Worm (Caenorhabditis elegans): Measurements from ENCODE around the gene F48G7.12.
A peak's percentile ranks its signal among the peaks of the same experiment; 100 is the strongest.
"Not testable (repeated sequence)": the region's sequence is repeated elsewhere in the genome, so short reads cannot be mapped to it uniquely, and the experiment has no call there.

F48G7.12 gene

DNA sequence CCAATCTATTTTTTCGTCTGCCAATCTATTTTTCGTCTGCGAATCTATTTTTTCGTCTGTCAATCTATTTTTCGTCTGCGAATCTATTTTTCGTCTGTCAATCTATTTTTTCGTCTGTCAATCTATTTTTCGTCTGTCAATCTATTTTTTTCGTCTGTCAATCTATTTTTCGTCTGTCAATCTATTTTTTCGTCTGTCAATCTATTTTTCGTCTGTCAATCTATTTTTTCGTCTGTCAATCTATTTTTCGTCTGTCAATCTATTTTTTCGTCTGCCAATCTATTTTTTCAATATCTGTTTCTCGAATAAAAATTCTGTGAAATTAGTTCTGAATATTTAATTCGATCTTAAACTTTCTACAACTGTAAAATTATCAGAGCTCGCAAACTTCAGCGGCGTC, 12.1 kb upstream of the F48G7.12 start:
- TF ChIP-seq unc-3 (GFP tag; conservative IDR thresholded peaks at IDR 0.05) = 0 out of 2 replicates have a peak, but pooled peaks have one; percentile 49
- not testable (repeated sequence) for TF ChIP-seq unc-3 (tag; optimal IDR thresholded peaks at IDR 0.05)

DNA sequence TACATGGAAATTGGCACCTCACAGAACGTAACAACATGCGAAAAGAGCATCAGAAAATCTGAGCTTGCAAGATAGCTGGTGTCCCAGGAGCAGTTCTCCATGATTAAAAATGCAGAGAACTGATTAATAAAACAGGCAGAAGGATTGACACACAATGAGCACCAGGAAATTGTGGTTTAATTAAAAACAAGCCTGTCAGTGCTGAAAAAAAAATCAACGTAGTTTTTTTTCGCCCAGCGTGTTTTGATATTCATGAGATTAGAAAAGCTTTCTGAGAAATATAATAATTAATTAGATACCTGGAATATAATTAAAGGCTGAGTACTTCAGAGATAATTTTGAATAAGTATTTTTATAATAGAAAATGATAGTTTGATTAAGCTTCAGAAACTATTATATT, 11.6 kb upstream of the F48G7.12 start, which contains the start of gene srh-246:
srh-246 (minus strand) TSS at position 101 of the 400 bp plus-strand sequence.
- no peak for TF ChIP-seq ama-1 (optimal IDR thresholded peaks at IDR 0.05)
- TF ChIP-seq sdc-2 (tag; optimal IDR thresholded peaks at IDR 0.05) = no peak
- TF ChIP-seq nhr-11 (tag; optimal IDR thresholded peaks at IDR 0.05) = no peak
- TF ChIP-seq ahr-1 (tag; optimal IDR thresholded peaks at IDR 0.05) = no peak
- no peak for TF ChIP-seq F13H6.1 (tag; optimal IDR thresholded peaks at IDR 0.05)
- TF ChIP-seq sox-2 (GFP tag; IDR thresholded peaks at IDR 0.05) = no peak
- TF ChIP-seq madf-2 (tag; optimal IDR thresholded peaks at IDR 0.05) = no peak
- TF ChIP-seq hlh-8 (tag; optimal IDR thresholded peaks at IDR 0.05) = no peak
- TF ChIP-seq ref-2 (tag; optimal IDR thresholded peaks at IDR 0.05) = no peak
- TF ChIP-seq ceh-18 (tag; optimal IDR thresholded peaks at IDR 0.05) = no peak
- TF ChIP-seq dve-1 (tag; optimal IDR thresholded peaks at IDR 0.05) = no peak
- no peak for TF ChIP-seq pha-4 (tag; optimal IDR thresholded peaks at IDR 0.05)

ce11 chrV:655823-656222, 9.8 kb upstream of the F48G7.12 start, which contains the start of gene srh-245:
Gene srh-245 (minus strand): TSS chrV:655923.
- no peak for TF ChIP-seq ceh-19 (GFP tag; optimal IDR thresholded peaks at IDR 0.05)
- TF ChIP-seq ceh-45 (GFP tag; IDR thresholded peaks at IDR 0.05) = no peak
- no peak for TF ChIP-seq C38D4.7 (GFP tag; optimal IDR thresholded peaks at IDR 0.05)
- no peak for TF ChIP-seq ceh-48 (tag; optimal IDR thresholded peaks at IDR 0.05)
- TF ChIP-seq fax-1 (tag; optimal IDR thresholded peaks at IDR 0.05) = no peak
- TF ChIP-seq tbx-2 (tag; optimal IDR thresholded peaks at IDR 0.05) = no peak
- no peak for TF ChIP-seq sdc-2 (tag; optimal IDR thresholded peaks at IDR 0.05)
- no peak for TF ChIP-seq pros-1 (tag; optimal IDR thresholded peaks at IDR 0.05)
- TF ChIP-seq pat-9 (tag; optimal IDR thresholded peaks at IDR 0.05) = no peak
- no peak for TF ChIP-seq unc-86 (tag; optimal IDR thresholded peaks at IDR 0.05)

- no peak for TF ChIP-seq K09A11.1 (tag; optimal IDR thresholded peaks at IDR 0.05; ENCODE audit: insufficient read depth)
- no peak for TF ChIP-seq ceh-19 (GFP tag; optimal IDR thresholded peaks at IDR 0.05)
- no peak for TF ChIP-seq unc-86 (tag; optimal IDR thresholded peaks at IDR 0.05)
- no peak for TF ChIP-seq odd-2 (tag; optimal IDR thresholded peaks at IDR 0.05)
- TF ChIP-seq ztf-16 (tag; optimal IDR thresholded peaks at IDR 0.05) = no peak
- no peak for TF ChIP-seq unc-3 (GFP tag; conservative IDR thresholded peaks at IDR 0.05)
- TF ChIP-seq unc-3 (tag; optimal IDR thresholded peaks at IDR 0.05) = no peak
- TF ChIP-seq elt-2 (tag; optimal IDR thresholded peaks at IDR 0.05) = no peak
- no peak for TF ChIP-seq hlh-30 (tag; optimal IDR thresholded peaks at IDR 0.05; ENCODE audit: insufficient read depth)
- TF ChIP-seq ceh-24 (tag; optimal IDR thresholded peaks at IDR 0.05) = no peak
- TF ChIP-seq K02D7.2 (tag; optimal IDR thresholded peaks at IDR 0.05) = no peak
- no peak for TF ChIP-seq fax-1 (tag; optimal IDR thresholded peaks at IDR 0.05)
These were observed 8.4 kb upstream of the F48G7.12 start, which contains the start of gene srj-6 for ce11 chrV:654402-654801. Gene srj-6 (minus strand): TSS chrV:654502.

ce11 chrV:652940-653339, 6.9 kb upstream of the F48G7.12 start, which contains the start of gene srj-5:
Gene srj-5 (minus strand): TSS chrV:653040.
- TF ChIP-seq pha-2 (tag; optimal IDR thresholded peaks at IDR 0.05) (no peak), Y22D7AL.16 (tag; optimal IDR thresholded peaks at IDR 0.05) (no peak), elt-4 (tag; optimal IDR thresholded peaks at IDR 0.05) (no peak), nfya-1 (tag; optimal IDR thresholded peaks at IDR 0.05) (no peak), hlh-13 (GFP tag; optimal IDR thresholded peaks at IDR 0.05) (no peak), lim-6 (tag; optimal IDR thresholded peaks at IDR 0.05) (no peak), F13H6.1 (tag; optimal IDR thresholded peaks at IDR 0.05) (no peak), hlh-15 (tag; optimal IDR thresholded peaks at IDR 0.05) (no peak), syd-9 (tag; optimal IDR thresholded peaks at IDR 0.05) (no peak)
